Worm (Caenorhabditis elegans): ENCODE measurements around the gene W02H3.3.

- TF ChIP-seq fos-1 (tag; optimal IDR thresholded peaks at IDR 0.05) (no peak), ceh-82 (tag; optimal IDR thresholded peaks at IDR 0.05) (no peak), ztf-4 (tag; optimal IDR thresholded peaks at IDR 0.05) (no peak), unc-62 (GFP tag; optimal IDR thresholded peaks at IDR 0.05) (no peak), elt-3 (tag; optimal IDR thresholded peaks at IDR 0.05) (no peak), nhr-12 (tag; optimal IDR thresholded peaks at IDR 0.05) (no peak), sea-2 (GFP tag; optimal IDR thresholded peaks at IDR 0.05) (no peak), ceh-28 (tag; optimal IDR thresholded peaks at IDR 0.05) (no peak), eor-1 (tag; optimal IDR thresholded peaks at IDR 0.05) (no peak)
Observed at ce11 chrX:11085162-11085561, 12.8 kb downstream of the W02H3.3 start, which contains the start of gene W04G3.7.
